Fruit fly (Drosophila melanogaster): ENCODE data around the gene dmGlut.

- peak; percentile 56 for TF ChIP-seq bab1 (GFP tag; optimal IDR thresholded peaks at IDR 0.05)
- TF ChIP-seq Clk (GFP tag; optimal IDR thresholded peaks at IDR 0.05), result no peak
- TF ChIP-seq CG5204 (GFP tag; optimal IDR thresholded peaks at IDR 0.05), result no peak
- TF ChIP-seq Mnt (GFP tag; optimal IDR thresholded peaks at IDR 0.05), result no peak
- TF ChIP-seq CG11617 (GFP tag; optimal IDR thresholded peaks at IDR 0.05), result no peak
These were observed 6.5 kb upstream of the dmGlut start, which contains the start of gene Wdr81 for dm6 chr2L:12020735-12021134.
